Fruit fly (Drosophila melanogaster) whole organism: Measurements from ENCODE around the gene al.
A peak's percentile ranks its signal among the peaks of the same experiment; 100 is the strongest.

Source experiments
- CG8478 ChIP-seq: fragments of >200 bp; optimal IDR thresholded peaks from 2 replicates; lab custom pipeline; 2018; ENCODE audit warnings: inconsistent platforms
- Dll ChIP-seq: fragments of >200 bp; optimal IDR thresholded peaks from 2 replicates; lab custom pipeline; 2017
- EcR ChIP-seq, 2 experiments: fragments of >200 bp; optimal IDR thresholded peaks; 2 replicates each; lab custom pipeline; 2017; ENCODE audit warnings: missing biosample characterization in 2 of 2, missing genetic modification characterization in 2 of 2, missing genetic modification reagents in 2 of 2
- pan ChIP-seq: fragments of >200 bp; optimal IDR thresholded peaks from 2 replicates; lab custom pipeline; 2017
- psq ChIP-seq: fragments of >200 bp; optimal IDR thresholded peaks from 2 replicates; lab custom pipeline; 2017
- usp ChIP-seq: fragments of >200 bp; optimal IDR thresholded peaks from 2 replicates; lab custom pipeline; 2017; ENCODE audit warnings: missing biosample characterization, missing genetic modification characterization, mixed read lengths

The al gene

DNA sequence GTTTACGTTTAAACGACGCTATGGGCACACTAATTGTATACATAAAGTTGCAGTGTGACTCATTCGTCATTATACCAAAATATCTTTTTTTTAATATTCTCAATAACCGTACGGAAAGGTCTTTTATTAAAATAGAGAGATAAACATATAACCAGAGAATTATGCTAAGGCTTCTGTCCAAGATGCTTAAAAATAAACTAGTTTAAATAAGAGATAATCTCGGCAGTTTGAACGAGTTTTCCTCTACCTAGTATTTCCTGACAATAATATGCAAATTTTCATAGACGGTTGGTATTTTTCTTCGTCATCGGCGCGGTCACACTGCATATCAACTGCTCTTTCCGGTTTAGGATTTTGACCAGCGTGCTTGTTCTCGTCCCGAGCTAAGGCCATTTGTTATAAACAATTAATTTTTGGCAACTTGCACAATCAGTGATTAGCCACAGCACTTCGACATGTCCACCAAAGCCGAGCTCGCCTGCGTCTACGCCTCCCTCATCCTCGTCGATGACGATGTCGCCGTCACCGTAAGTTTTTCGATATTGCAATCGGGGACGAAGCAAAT lies 41.8 kb downstream of the al start, which contains the start of the genes CG13690 and RpLP1:
Gene CG13690 (minus strand): TSS at position 33 of the 565 bp plus-strand sequence.
Gene RpLP1 (plus strand): TSS at position 333 of the 565 bp plus-strand sequence.
- TF ChIP-seq EcR (GFP tag; optimal IDR thresholded peaks at IDR 0.05; lab: Kevin White, UChicago) (no peak), usp (GFP tag; lab: Kevin White, UChicago) (no peak), psq (lab: Kevin White, UChicago) (no peak)

DNA sequence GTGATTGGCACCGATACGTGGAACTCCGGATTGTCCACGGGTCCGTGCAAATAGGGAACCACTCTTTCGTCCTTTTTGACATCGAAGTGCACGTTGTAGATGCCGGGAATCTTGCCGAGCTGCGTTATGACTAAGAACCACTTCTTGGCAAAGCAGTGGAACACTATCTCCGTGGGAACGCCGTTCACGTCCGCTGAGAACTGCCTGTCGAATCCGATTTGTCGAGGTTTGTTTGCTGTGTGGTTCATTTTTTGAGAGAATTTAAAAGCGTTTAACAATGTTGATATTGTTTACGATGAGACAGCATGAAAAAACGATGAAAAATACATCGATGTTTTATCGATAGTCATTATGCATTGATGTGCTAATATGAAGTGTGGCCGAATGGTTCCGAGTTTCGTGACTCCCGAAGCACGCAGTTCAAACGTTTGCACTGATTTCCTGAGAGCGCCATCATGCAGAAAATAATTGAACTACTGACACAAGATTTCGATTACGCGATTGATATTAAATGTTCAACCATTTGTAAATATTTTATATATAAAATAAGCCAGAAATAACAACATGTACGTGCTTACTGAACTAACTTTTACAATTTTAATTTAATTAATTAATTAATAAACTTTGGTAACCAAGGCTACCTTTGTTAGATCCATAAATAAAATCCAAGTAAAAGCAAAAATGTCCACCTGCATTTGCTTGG lies 43.4 kb downstream of the al start, which contains the start of the genes CG11885 and CG13692:
Gene CG11885 (minus strand): TSS at position 332 of the 703 bp plus-strand sequence.
Gene CG13692 (plus strand): TSS at position 653 of the 703 bp plus-strand sequence.
- no peak for TF ChIP-seq pan (lab: Kevin White, UChicago)
- no peak for TF ChIP-seq Dll (lab: Kevin White, UChicago)
- no peak for TF ChIP-seq usp (GFP tag; lab: Kevin White, UChicago)
- TF ChIP-seq psq (lab: Kevin White, UChicago) = no peak
- no peak for TF ChIP-seq EcR (GFP tag; optimal IDR thresholded peaks at IDR 0.05; lab: Kevin White, UChicago)
- no peak for TF ChIP-seq CG8478 (lab: Kevin White, UChicago)

DNA sequence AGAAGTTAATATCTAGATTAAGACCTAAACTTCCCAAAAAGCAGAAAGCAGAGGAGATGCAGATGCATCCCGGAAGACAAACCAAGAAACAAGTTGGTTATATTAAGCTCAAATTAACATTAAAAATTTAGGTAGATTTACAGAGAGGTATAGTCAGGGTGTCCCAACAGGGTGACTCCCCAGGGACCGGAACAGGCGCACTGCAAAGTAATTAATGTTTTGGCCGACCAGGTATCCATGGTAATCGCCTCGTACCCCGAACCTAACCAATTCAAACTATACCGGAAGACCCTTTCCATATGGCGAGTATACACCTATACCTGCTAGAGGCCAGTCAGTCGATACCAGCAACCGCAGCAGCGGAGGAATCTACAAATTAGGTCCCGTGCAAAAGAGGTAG lies 44.7 kb downstream of the al start, which contains the start of gene BBS8:
Gene BBS8 (plus strand): TSS at position 301 of the 400 bp plus-strand sequence.
- TF ChIP-seq psq (lab: Kevin White, UChicago) (no peak), usp (GFP tag; lab: Kevin White, UChicago) (no peak), EcR (GFP tag; optimal IDR thresholded peaks at IDR 0.05; lab: Kevin White, UChicago) (no peak), CG8478 (lab: Kevin White, UChicago) (no peak), pan (lab: Kevin White, UChicago) (no peak), Dll (lab: Kevin White, UChicago) (no peak)

DNA sequence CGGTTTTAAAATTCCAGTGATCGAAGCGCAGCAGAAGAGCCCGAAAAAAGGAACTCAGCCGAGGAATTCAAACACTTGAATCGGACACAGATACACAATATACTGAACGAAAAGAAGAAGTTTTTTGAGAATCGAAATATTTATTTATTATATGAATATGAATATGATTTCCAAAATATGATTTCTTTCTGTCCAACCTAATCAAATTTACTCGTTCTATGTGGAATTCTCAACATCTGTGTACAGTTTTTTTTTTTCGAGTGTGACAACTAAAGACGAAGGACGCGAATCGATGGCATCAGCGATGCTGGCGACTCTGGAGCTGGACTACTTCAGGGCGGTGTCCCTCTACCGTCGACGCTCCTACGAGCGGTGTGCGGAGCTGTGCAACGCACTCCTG lies 45.2 kb downstream of the al start:
- no peak for TF ChIP-seq psq (lab: Kevin White, UChicago)
- TF ChIP-seq EcR (GFP tag; optimal IDR thresholded peaks at IDR 0.05; lab: Kevin White, UChicago) = no peak
- TF ChIP-seq CG8478 (lab: Kevin White, UChicago) = no peak
- no peak for TF ChIP-seq usp (GFP tag; lab: Kevin White, UChicago)
- no peak for TF ChIP-seq Dll (lab: Kevin White, UChicago)
- no peak for TF ChIP-seq pan (lab: Kevin White, UChicago)

DNA sequence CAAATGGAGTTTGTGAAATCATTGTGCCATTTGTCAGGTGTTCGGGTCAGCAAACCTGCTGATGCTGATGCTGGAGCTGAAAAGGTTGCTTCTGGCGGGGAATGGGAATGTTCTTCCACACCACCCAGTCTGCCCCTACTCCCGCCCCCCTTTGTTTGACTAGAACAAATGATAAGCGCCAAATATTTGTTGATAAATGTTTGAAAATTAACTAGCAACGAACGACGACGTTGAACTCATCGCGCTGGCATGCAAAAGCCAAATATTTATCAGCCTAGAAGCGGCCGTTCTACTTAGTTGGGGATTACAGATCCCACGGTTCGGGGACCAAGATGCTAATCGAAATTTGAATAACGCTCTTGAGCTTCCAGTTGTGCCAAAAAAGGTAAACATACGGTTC lies 47.6 kb downstream of the al start:
- no peak for TF ChIP-seq psq (lab: Kevin White, UChicago)
- no peak for TF ChIP-seq pan (lab: Kevin White, UChicago)
- TF ChIP-seq Dll (lab: Kevin White, UChicago) = no peak

DNA sequence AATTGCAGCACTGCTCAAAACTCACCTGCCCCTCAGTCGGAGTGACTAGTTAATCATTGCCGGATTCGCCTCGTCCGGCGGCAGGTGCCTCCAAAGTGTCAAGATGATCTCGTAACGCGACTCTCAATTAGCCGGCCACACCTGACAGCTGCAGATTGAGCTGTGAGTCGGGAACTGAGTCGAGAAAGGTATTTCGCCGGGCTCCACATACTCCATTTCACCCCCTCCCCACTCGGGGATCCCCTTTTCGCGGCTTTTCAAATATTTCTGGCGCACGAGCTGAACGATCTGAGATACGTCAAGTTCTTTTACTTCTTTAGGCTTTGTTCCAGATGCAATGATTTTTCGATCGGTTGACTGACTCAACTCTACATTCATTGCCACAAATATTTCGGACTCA lies 48.5 kb downstream of the al start:
- TF ChIP-seq CG8478 (lab: Kevin White, UChicago) = no peak
- no peak for TF ChIP-seq usp (GFP tag; lab: Kevin White, UChicago)
- no peak for TF ChIP-seq psq (lab: Kevin White, UChicago)
- no peak for TF ChIP-seq EcR (GFP tag; optimal IDR thresholded peaks at IDR 0.05; lab: Kevin White, UChicago)
- no peak for TF ChIP-seq pan (lab: Kevin White, UChicago)
- no peak for TF ChIP-seq Dll (lab: Kevin White, UChicago)

DNA sequence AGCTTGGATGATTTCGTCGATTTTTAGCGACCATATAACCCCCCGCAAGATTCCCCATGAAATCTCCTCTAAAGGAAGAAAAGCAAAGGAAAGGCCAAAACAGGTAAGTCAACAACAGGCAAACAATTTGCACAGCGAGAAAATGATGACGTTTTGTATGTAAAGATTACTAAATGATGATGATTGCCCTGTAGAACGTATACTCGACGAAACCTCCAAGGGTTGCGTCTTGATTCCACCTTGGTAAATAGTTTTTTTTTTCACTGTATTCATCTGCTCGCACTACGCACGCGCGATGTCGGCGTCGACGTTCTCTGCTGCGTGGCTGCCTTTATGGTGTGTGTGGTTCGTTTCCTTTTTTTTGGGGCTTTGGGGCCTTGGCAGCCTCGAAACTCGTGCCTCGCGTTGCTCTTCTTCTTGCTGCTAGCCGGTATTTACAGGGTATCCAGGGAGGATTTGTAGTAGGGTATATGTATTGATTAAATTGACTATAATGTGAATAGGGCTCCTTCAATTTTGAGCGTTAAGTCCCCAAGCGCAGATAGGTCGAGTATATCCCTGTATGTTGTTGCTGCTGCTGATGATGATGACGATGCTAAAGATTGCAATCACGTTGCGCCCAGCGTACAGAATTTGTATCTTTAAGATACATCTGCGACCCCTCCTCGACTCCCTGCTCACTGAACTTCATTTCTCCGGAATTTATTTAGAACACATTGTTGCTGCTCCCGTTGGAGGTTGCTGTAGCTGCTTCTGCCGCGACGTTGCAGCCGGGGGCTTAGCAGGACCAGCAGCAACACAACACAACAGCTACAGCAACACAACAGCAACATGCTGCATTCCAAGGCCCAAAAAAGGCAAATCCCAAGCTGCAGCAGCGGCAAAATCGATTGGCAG lies 49.7 kb downstream of the al start:
- TF ChIP-seq pan (lab: Kevin White, UChicago) (peak; percentile 40), CG8478 (lab: Kevin White, UChicago) (no peak)

DNA sequence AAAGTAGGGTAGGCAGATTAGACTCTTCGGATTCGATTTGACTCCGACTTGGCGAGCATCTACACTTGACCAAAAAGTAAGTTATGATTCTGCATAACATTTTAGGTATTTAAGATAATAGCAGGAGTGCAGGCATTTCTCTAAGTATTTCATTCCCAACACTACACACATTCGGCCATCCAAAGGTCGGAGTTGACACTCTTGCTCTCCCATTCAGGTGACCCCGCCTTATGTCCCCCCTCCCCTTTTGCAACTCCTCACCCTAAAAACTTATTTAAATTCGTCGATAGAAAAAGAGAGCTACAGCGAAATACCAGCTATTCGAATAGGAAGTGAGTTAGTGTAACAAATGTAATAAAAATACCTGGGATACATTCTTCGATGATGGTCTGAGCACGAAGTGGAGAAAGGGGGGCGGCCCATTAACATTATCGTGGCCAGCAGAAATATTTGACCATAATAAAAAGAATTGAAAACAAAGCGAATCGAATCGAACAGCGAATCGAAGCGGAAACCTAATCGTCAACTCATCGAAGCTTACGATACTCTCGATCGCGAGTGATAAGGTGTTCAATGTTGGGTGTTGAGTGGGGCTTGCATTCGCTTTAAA lies 50.6 kb downstream of the al start:
- TF ChIP-seq usp (GFP tag; lab: Kevin White, UChicago) (no peak), CG8478 (lab: Kevin White, UChicago) (no peak), EcR (GFP tag; optimal IDR thresholded peaks at IDR 0.05; lab: Kevin White, UChicago) (no peak), psq (lab: Kevin White, UChicago) (no peak)

DNA sequence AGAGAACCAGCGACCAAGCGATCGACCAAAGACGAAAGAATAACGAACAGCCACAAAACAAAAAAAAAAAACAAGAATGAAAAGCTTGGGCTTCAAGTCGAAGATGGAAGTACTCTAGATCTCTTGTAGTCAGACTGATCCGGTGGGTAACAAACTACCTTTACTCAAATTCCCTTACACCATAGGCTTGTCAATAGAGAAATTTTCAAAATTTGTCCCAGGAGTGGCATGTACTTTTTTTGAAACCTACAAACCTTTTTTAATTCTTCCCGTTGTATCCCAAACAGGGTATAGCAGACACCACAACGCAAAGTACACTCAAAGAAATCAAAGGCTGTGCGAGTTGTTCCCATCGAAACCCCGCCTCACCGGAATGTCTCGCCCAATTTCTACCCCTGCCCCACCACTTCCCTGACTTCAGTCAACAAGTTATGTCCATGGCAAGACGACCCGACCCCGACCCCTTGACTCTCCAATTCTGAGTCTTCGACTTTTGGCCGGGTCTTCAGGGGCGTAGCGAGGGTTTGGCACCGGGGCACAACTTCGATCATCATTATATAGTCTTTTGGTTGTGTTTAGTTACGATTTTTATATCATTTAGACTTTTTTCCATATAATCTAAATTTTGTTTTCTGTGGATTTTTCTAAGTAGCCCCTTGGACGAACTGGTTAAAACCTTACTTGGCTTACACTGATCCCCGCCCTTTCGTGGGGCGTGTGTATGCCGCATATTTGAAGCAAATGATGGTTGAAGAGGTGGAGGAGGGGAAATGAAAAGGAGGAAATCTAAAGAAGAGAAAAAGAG lies 52.0 kb downstream of the al start:
- no peak for TF ChIP-seq Dll (lab: Kevin White, UChicago)
- no peak for TF ChIP-seq EcR (GFP tag; optimal IDR thresholded peaks at IDR 0.05; lab: Kevin White, UChicago)
- TF ChIP-seq pan (lab: Kevin White, UChicago) = peak; percentile 68

DNA sequence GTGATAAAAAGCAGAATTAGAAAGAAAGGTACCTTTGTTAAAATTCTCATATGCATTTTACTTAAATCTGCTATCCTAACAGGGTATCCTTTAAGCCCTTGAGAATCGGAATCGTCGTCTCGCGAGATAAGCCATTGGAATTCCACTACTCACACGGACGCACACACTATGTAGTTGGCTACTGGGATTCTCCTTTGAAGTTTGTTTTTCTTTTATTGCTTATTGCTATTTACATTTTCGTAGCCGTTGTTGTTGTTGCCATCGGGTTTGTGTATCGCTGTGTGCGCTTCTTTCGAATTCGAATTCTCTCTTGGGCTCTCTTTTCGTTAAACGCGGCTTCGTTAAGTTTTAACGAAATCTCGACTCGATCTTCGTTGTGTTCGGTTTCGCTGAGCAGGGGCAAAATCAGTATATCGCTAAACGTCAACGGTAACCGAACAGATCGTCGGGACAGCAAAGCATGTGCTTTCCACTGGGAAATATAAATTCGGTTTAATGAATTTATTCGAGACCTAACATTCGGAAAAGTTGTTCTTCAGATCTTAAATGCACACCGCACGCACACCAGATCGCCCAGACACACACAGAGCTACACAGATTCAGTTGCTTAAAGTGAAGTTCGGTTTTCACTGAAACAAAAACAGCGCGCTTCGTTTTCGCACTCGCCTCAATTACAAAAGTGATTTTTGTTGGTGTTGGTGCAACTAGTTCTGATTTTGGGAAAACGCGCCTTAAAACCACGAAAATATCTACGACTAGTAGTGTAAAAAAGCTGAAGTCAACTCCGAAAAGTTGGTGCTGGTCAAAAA lies 53.1 kb downstream of the al start, which contains the start of gene ex:
Gene ex (plus strand): TSS at position 408 of the 809 bp plus-strand sequence.
- TF ChIP-seq EcR (GFP tag; optimal IDR thresholded peaks at IDR 0.05; lab: Kevin White, UChicago) (no peak), Dll (lab: Kevin White, UChicago) (no peak), usp (GFP tag; lab: Kevin White, UChicago) (no peak), psq (lab: Kevin White, UChicago) (no peak), CG8478 (lab: Kevin White, UChicago) (no peak), pan (lab: Kevin White, UChicago) (no peak)
